Fruit fly (Drosophila melanogaster): Measurements from ENCODE around the gene Drsl3.

The Drsl3 gene

dm6 chr3L:3334784-3335183, 20.0 kb downstream of the Drsl3 start, which contains the start of gene CG14969 (continued):
- no peak for TF ChIP-seq CG13894 (tag; optimal IDR thresholded peaks at IDR 0.05)
- TF ChIP-seq ara (GFP tag; IDR thresholded peaks at IDR 0.05), result no peak
- TF ChIP-seq crc (GFP tag; optimal IDR thresholded peaks at IDR 0.05), result no peak
- no peak for TF ChIP-seq CG2678 (tag; optimal IDR thresholded peaks at IDR 0.05)
- TF ChIP-seq CG6791 (GFP tag; IDR thresholded peaks at IDR 0.05; ENCODE audit: partially characterized antibody), result no peak
- no peak for TF ChIP-seq CG11695 (GFP tag; IDR thresholded peaks at IDR 0.05)
- no peak for TF ChIP-seq ac (GFP tag; optimal IDR thresholded peaks at IDR 0.05)
- no peak for TF ChIP-seq Rx (GFP tag; IDR thresholded peaks at IDR 0.05)
- no peak for TF ChIP-seq Fer3 (tag; optimal IDR thresholded peaks at IDR 0.05)
- no peak for TF ChIP-seq dysf (GFP tag; IDR thresholded peaks at IDR 0.05)
- no peak for TF ChIP-seq ERR (GFP tag; optimal IDR thresholded peaks at IDR 0.05)
- TF ChIP-seq CG17568 (GFP tag; optimal IDR thresholded peaks at IDR 0.05), result no peak
- no peak for TF ChIP-seq CG7963 (GFP tag; IDR thresholded peaks at IDR 0.05; ENCODE audit: partially characterized antibody)
- no peak for TF ChIP-seq org-1 (GFP tag; optimal IDR thresholded peaks at IDR 0.05)
- peak; percentile 4 for TF ChIP-seq HLH54F (GFP tag; optimal IDR thresholded peaks at IDR 0.05)
- no peak; the same call in 1 of the 2 replicates for TF ChIP-seq tna (GFP tag; IDR thresholded peaks at IDR 0.05; ENCODE audit: partially characterized antibody)
- TF ChIP-seq HLH3B (GFP tag; IDR thresholded peaks at IDR 0.05), result no peak
- TF ChIP-seq CG34224 (GFP tag; IDR thresholded peaks at IDR 0.05; ENCODE audit: partially characterized antibody), result peak; percentile 41
- no peak for TF ChIP-seq caup (GFP tag; optimal IDR thresholded peaks at IDR 0.05; ENCODE audit: severe bottlenecking)
- no peak for TF ChIP-seq bsh (GFP tag; optimal IDR thresholded peaks at IDR 0.05)
- TF ChIP-seq dmrt11E (tag; optimal IDR thresholded peaks at IDR 0.05), result no peak
- TF ChIP-seq Blimp-1 (GFP tag; optimal IDR thresholded peaks at IDR 0.05), result no peak
- TF ChIP-seq PHDP (tag; optimal IDR thresholded peaks at IDR 0.05), result no peak
- no peak for TF ChIP-seq al (GFP tag; IDR thresholded peaks at IDR 0.05)
- no peak for TF ChIP-seq cato (GFP tag; optimal IDR thresholded peaks at IDR 0.05; ENCODE audit: borderline replicate concordance)
- no peak for TF ChIP-seq NFAT (GFP tag; IDR thresholded peaks at IDR 0.05)
- no peak for TF ChIP-seq p53 (GFP tag; optimal IDR thresholded peaks at IDR 0.05)
- TF ChIP-seq zfh1 (GFP tag; IDR thresholded peaks at IDR 0.05), result no peak
- peak; percentile 10 for TF ChIP-seq CG9797 (GFP tag; optimal IDR thresholded peaks at IDR 0.05)
- TF ChIP-seq trh (GFP tag; optimal IDR thresholded peaks at IDR 0.05), result no peak
- TF ChIP-seq E2f2 (GFP tag; IDR thresholded peaks at IDR 0.05), result peak; percentile 95
- TF ChIP-seq hth (optimal IDR thresholded peaks at IDR 0.05), result no peak
- no peak for TF ChIP-seq Fer1 (GFP tag; optimal IDR thresholded peaks at IDR 0.05)
- no peak for TF ChIP-seq zfh2 (GFP tag; optimal IDR thresholded peaks at IDR 0.05)
- peak; percentile 15 for TF ChIP-seq lilli (GFP tag; optimal IDR thresholded peaks at IDR 0.05)
- TF ChIP-seq CG16813 (GFP tag; IDR thresholded peaks at IDR 0.05; ENCODE audit: partially characterized antibody), result 0 out of 3 replicates have a peak, but pooled peaks have one; percentile 25
- no peak for TF ChIP-seq nerfin-2 (GFP tag; IDR thresholded peaks at IDR 0.05; ENCODE audit: partially characterized antibody)
- TF ChIP-seq grn (GFP tag; optimal IDR thresholded peaks at IDR 0.05), result no peak
- TF ChIP-seq CG15514 (GFP tag; optimal IDR thresholded peaks at IDR 0.05), result peak; percentile 43
- TF ChIP-seq peb (GFP tag; IDR thresholded peaks at IDR 0.05), result no peak
- TF ChIP-seq CG18011 (GFP tag; optimal IDR thresholded peaks at IDR 0.05), result no peak
- no peak for TF ChIP-seq CG5245 (GFP tag; optimal IDR thresholded peaks at IDR 0.05)
- TF ChIP-seq CG12155 (GFP tag; optimal IDR thresholded peaks at IDR 0.05), result no peak
- TF ChIP-seq CG10267 (tag; optimal IDR thresholded peaks at IDR 0.05), result peak; percentile 9
- no peak for TF ChIP-seq shn (GFP tag; optimal IDR thresholded peaks at IDR 0.05)
- no peak for TF ChIP-seq Poxn (GFP tag; IDR thresholded peaks at IDR 0.05)
- TF ChIP-seq dimm (GFP tag; IDR thresholded peaks at IDR 0.05), result no peak
- no peak for TF ChIP-seq crp (GFP tag; optimal IDR thresholded peaks at IDR 0.05)
- no peak for TF ChIP-seq CG17359 (tag; optimal IDR thresholded peaks at IDR 0.05)
- peak; percentile 28 for TF ChIP-seq CG30020 (tag; optimal IDR thresholded peaks at IDR 0.05)
- no peak for TF ChIP-seq Chrac-16 (GFP tag; optimal IDR thresholded peaks at IDR 0.05)
